Worm (Caenorhabditis elegans) whole organism, dauer: ENCODE results near the gene math-23.
"Not testable (repeated sequence)": the region's sequence is repeated elsewhere in the genome, so short reads cannot be mapped to it uniquely, and the experiment has no call there.

Source experiments
- unc-62 ChIP-seq: sonication (generic microtip); optimal IDR thresholded peaks from 2 replicates; lab custom pipeline; 2017; ENCODE audit warnings: missing biosample characterization, missing genetic modification reagents, missing genetic modification characterization

The math-23 gene

ce11 chrII:1901981-1902380, at the start of gene math-23:
Gene math-23, plus strand, starts transcription at chrII:1902281.
- TF ChIP-seq unc-62 (GFP tag; lab: Kevin White, UChicago): no peak

- no peak for TF ChIP-seq unc-62 (GFP tag; lab: Kevin White, UChicago)
Observed at ce11 chrII:1852503-1852902, 49.6 kb upstream of the math-23 start, which contains the start of gene C52E2.2. Gene C52E2.2, plus strand, starts transcription at chrII:1852803.

DNA sequence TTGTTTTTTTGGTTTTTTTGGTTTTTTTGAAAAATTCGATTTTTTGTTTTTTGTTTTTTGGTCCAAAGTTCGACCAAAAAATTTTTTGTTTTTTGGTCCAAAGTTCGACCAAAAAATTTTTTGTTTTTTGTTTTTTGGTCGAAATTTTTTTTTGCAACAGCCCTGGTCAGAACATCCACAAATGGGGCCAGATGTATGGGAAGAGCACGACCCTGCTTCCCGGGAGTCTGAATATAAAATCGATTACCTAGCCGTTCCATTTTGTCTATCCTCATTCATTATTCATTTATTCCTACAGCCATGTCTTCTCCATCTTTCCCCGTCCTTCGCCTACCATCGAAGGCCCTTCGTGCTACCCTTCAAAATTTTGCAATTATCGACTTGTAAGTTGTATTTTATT, 48.0 kb upstream of the math-23 start, which contains the start of gene fbxb-95:
Gene fbxb-95, plus strand, starts transcription at position 301 of the 400 bp plus-strand sequence.
- not testable (repeated sequence) for TF ChIP-seq unc-62 (GFP tag; lab: Kevin White, UChicago)

DNA sequence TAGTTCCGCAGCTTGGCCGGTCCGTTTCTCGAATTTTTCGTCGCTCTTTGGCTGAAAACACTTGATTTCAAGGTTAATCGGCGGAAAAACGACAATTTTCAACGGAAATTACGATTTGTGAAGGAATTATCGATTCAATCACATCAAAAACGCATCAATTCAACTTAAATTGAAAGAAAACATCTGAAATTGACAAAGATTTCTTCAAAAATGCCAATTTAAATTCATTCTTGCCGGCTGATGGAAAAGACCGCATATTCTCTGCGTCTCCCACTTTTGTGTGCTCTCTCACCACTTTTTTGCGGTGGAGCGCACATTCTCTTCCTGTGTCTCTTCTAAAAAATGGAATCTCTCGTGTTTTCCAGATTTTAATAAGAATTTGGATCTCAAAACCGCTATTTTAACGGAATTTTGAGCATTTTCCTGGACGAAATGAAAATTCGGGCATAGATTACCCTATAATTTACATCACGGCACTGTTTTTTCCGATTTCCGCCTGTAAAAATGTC, 40.7 kb upstream of the math-23 start, which contains the start of gene C16C4.18:
Gene C16C4.18, minus strand, starts transcription at position 51 of the 509 bp plus-strand sequence.
- not testable (repeated sequence) for TF ChIP-seq unc-62 (GFP tag; lab: Kevin White, UChicago)

- not testable (repeated sequence) for TF ChIP-seq unc-62 (GFP tag; lab: Kevin White, UChicago)
Observed at ce11 chrII:1862334-1862733, 39.7 kb upstream of the math-23 start, which contains the start of gene fbxb-98. Gene fbxb-98, plus strand, starts transcription at chrII:1862634.

ce11 chrII:1864278-1864677, 37.8 kb upstream of the math-23 start, which contains the start of gene C16C4.17:
Gene C16C4.17, plus strand, starts transcription at chrII:1864578.
- no peak for TF ChIP-seq unc-62 (GFP tag; lab: Kevin White, UChicago)

DNA sequence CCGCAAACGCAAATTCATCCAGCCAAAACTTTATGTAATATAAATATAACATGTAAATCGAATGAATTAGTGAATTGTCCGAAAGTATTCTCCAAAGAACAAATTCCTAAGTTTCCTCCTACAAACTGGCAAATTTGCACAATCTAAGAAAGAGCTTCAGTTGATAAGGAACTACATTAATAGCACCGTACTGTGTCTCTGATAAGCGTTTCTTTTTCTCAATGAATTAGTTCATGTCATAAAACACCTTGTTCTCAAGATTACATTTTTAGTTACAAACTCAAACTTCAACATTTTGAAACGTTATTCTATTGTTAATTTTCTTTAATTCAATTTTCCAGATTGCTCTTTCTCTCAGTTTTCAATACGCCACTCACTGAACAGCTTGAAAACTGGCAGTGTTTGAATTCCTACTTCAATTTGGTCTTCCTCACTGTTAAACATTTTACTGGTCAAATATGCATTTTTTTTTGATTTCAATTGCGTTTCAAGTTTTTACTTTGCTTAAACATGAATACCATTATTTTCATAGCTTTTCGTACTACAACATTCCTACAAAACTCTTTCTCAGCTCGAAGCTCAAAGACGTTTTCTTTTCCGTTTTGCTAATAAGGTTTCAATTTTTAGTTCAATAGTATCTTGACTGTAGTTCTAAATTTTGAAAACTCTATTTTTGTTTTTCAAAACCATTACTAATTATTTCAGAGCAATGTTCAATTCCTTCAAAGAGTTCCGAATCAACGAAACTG, 36.2 kb upstream of the math-23 start, which contains the start of gene math-15:
Gene math-15, plus strand, starts transcription at position 699 of the 749 bp plus-strand sequence.
- TF ChIP-seq unc-62 (GFP tag; lab: Kevin White, UChicago): no peak

ce11 chrII:1869120-1869519, 33.0 kb upstream of the math-23 start, which contains the start of gene math-14:
Gene math-14, plus strand, starts transcription at chrII:1869420.
- TF ChIP-seq unc-62 (GFP tag; lab: Kevin White, UChicago): no peak

ce11 chrII:1870875-1871592, 31.0 kb upstream of the math-23 start, which contains the start of gene math-10:
Gene math-10, plus strand, starts transcription at chrII:1871542.
- no peak for TF ChIP-seq unc-62 (GFP tag; lab: Kevin White, UChicago)

- no peak for TF ChIP-seq unc-62 (GFP tag; lab: Kevin White, UChicago)
Observed at ce11 chrII:1875658-1876057, 26.4 kb upstream of the math-23 start, which contains the start of gene math-13. Gene math-13, plus strand, starts transcription at chrII:1875958.

- TF ChIP-seq unc-62 (GFP tag; lab: Kevin White, UChicago): no peak
Observed at ce11 chrII:1878663-1879062, 23.4 kb upstream of the math-23 start, which contains the start of gene math-16. Gene math-16, minus strand, starts transcription at chrII:1878763.

DNA sequence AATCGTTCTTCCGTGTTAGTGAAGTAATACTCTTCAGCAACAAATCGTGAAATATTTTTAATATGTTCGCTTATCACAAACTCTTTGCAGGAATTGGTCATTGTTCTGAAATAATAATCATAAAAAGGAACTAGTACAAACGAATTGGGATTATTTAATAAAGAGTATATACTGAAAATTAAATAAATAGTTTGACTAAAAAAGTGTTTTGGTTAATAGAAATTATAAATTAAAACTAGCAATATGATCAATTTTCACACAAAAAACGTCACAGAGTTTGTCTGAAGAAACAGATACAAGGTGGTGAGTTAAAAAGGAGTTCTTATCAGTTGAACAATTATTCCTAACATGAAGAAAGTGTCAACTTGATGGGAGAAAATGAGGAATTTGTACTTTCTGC, 19.4 kb upstream of the math-23 start, which contains the start of gene math-5:
Gene math-5, minus strand, starts transcription at position 101 of the 400 bp plus-strand sequence.
- no peak for TF ChIP-seq unc-62 (GFP tag; lab: Kevin White, UChicago)

- TF ChIP-seq unc-62 (GFP tag; lab: Kevin White, UChicago): no peak
Observed at ce11 chrII:1884635-1885034, 17.4 kb upstream of the math-23 start, which contains the start of gene math-6. Gene math-6, minus strand, starts transcription at chrII:1884735.

DNA sequence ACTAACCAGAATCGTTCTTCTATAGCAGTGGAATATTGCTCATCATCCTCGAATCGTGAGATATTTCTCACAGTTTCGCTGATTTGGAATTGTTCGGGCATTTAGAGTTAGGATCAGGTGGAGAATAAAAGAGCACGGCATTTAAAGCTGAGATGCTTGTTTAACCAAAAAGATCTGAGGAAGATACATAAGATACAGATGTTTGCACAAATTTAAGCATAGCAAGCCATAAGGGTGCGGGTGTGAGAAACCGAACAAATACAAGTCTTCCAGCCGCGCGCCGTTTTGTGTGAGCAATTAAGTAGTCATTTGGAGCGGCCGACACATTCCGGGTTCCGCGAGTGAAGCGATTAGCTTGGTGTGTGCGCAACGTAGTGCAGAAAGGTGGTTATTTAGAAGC, 15.7 kb upstream of the math-23 start, which contains the start of gene math-7:
Gene math-7, minus strand, starts transcription at position 101 of the 400 bp plus-strand sequence.
- no peak for TF ChIP-seq unc-62 (GFP tag; lab: Kevin White, UChicago)

DNA sequence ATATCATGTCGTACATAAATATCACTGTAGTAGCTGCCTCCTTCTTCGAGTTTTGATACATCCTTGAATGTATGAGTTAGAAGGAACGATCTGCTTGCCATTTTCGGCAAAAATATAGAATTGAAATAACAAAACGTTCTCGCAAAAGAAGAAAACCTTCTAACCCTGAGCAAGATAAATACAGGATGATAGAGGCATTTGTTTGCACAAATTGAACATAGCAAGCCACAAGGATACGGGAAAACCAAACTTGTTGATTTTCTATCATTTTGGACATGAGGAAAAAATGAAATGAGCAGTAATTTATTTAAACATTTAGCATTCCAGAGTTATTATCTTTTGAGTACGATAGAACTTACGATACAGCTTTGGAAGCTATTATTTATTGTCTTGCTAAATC, 13.0 kb upstream of the math-23 start, which contains the start of gene math-8:
Gene math-8, minus strand, starts transcription at position 101 of the 400 bp plus-strand sequence.
- no peak for TF ChIP-seq unc-62 (GFP tag; lab: Kevin White, UChicago)
